Fruit fly (Drosophila melanogaster) whole organism, pupa: Measurements from ENCODE around the gene CG5516.

Source experiments
- CG13204 ChIP-seq: fragments of 200-800 bp; sonication (Bioruptor generic); optimal IDR thresholded peaks from 2 replicates; lab custom pipeline; 2018; ENCODE audit warnings: missing biosample characterization, mild to moderate bottlenecking, missing genetic modification characterization, moderate library complexity
- CG32121 ChIP-seq: fragments of 200-800 bp; sonication (Bioruptor generic); IDR thresholded peaks from 2 replicates; pipeline ENCODE4 v1.3.6; 2022; ENCODE audit warnings: missing biosample characterization, missing genetic modification characterization
- CG4496 ChIP-seq: fragments of 200-800 bp; sonication (Bioruptor generic); IDR thresholded peaks from 3 replicates; pipeline ENCODE4 v1.3.6; 2022; ENCODE audit warnings: missing biosample characterization, missing genetic modification characterization
- CG8159 ChIP-seq: fragments of 200-800 bp; sonication (Bioruptor generic); optimal IDR thresholded peaks from 3 replicates; lab custom pipeline; 2018; ENCODE audit warnings: missing biosample characterization, mild to moderate bottlenecking, missing genetic modification characterization, moderate library complexity
- fd96Ca ChIP-seq: fragments of 200-800 bp; sonication (Bioruptor generic); IDR thresholded peaks from 3 replicates; pipeline ENCODE4 v1.3.6; 2022; ENCODE audit warnings: missing biosample characterization, missing genetic modification characterization

DNA sequence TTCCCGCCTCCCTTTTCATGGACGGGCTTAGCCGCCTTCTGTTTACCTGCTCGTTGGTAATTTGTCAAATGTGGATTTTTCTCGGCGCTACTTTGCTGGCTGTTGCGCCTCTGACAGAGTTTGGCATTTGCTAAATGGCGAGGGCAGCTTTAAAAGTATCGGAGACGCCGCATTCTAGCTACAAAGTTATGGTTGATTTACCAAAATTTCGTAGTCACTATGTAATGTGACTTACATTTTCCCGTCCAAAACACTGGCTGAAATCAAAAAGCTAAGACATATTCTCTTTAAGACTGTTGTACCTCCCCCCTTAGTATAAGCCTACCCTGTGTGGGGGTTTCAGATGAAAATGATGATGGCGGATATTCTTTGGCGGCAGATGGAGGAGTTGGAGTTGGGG lies 16.1 kb upstream of the CG5516 start:
- TF ChIP-seq CG32121 (GFP tag; lab: Robert Waterston, UW) (no peak), CG13204 (GFP tag; lab: Kevin White, UChicago) (no peak), CG4496 (GFP tag; lab: Robert Waterston, UW) (no peak), fd96Ca (no peak), CG8159 (tag; lab: Kevin White, UChicago) (no peak)
